Fruit fly (Drosophila melanogaster): ENCODE results near the gene CG11760.

Gene CG11760

dm6 chr3R:8747134-8747870 lies 28.3 kb downstream of the CG11760 start, which contains the start of the genes CG9801 and Nasp (continued):
- TF ChIP-seq CG30403 (GFP tag; optimal IDR thresholded peaks at IDR 0.05) (peak; percentile 31), Bteb2 (GFP tag; optimal IDR thresholded peaks at IDR 0.05) (peak; percentile 36), odd (GFP tag; optimal IDR thresholded peaks at IDR 0.05) (no peak), ab (GFP tag; optimal IDR thresholded peaks at IDR 0.05) (no peak), CG3995 (GFP tag; optimal IDR thresholded peaks at IDR 0.05) (peak; percentile 67), eve (GFP tag; optimal IDR thresholded peaks at IDR 0.05) (peak in 1 of 2 experiments; percentile 26), Jarid2 (GFP tag; optimal IDR thresholded peaks at IDR 0.05) (peak; percentile 81), CG4617 (GFP tag; optimal IDR thresholded peaks at IDR 0.05; ENCODE audit: borderline replicate concordance) (peak; percentile 47), Dref (GFP tag; IDR thresholded peaks at IDR 0.05) (peak; percentile 90), CG10654 (GFP tag; optimal IDR thresholded peaks at IDR 0.05) (no peak), CG8089 (GFP tag; optimal IDR thresholded peaks at IDR 0.05) (no peak), grau (tag; optimal IDR thresholded peaks at IDR 0.05) (peak; percentile 28), inv (GFP tag; IDR thresholded peaks at IDR 0.05; ENCODE audit: partially characterized antibody) (peak; percentile 64), gt (GFP tag; IDR thresholded peaks at IDR 0.05) (no peak), CG17359 (tag; optimal IDR thresholded peaks at IDR 0.05) (peak; percentile 18), CG32532 (GFP tag; IDR thresholded peaks at IDR 0.05) (0 out of 2 replicates have a peak, but pooled peaks have one; percentile 9), Blimp-1 (GFP tag; optimal IDR thresholded peaks at IDR 0.05) (peak; percentile 16), CG14710 (tag; optimal IDR thresholded peaks at IDR 0.05) (peak; percentile 67), CG13775 (GFP tag; optimal IDR thresholded peaks at IDR 0.05) (peak; percentile 31), lola (GFP tag; optimal IDR thresholded peaks at IDR 0.05) (peak in 1 of 3 experiments; percentile 1), CG12219 (GFP tag; optimal IDR thresholded peaks at IDR 0.05) (peak; percentile 32), jumu (GFP tag; optimal IDR thresholded peaks at IDR 0.05) (peak; percentile 46), CG10543 (GFP tag; optimal IDR thresholded peaks at IDR 0.05) (peak; percentile 26), gce (GFP tag; IDR thresholded peaks at IDR 0.05) (0 out of 3 replicates have a peak, but pooled peaks have one; percentile 15), bsh (GFP tag; optimal IDR thresholded peaks at IDR 0.05) (peak in 1 of 2 experiments; percentile 19), Chrac-16 (GFP tag; optimal IDR thresholded peaks at IDR 0.05) (peak; percentile 13), ash1 (GFP tag; optimal IDR thresholded peaks at IDR 0.05) (no peak), CG33213 (GFP tag; optimal IDR thresholded peaks at IDR 0.05) (peak; percentile 81), CG31441 (GFP tag; IDR thresholded peaks at IDR 0.05) (peak; percentile 20; the same call in 1 of the 2 replicates), mirr (GFP tag; optimal IDR thresholded peaks at IDR 0.05) (peak; percentile 30), ssp (GFP tag; IDR thresholded peaks at IDR 0.05) (peak; percentile 45; the same call in 1 of the 2 replicates), Atf6 (GFP tag; IDR thresholded peaks at IDR 0.05) (no peak), ind (GFP tag; optimal IDR thresholded peaks at IDR 0.05) (peak; percentile 19), CG3726 (GFP tag; IDR thresholded peaks at IDR 0.05) (0 out of 3 replicates have a peak, but pooled peaks have one; percentile 9), psq (GFP tag; optimal IDR thresholded peaks at IDR 0.05) (peak; percentile 33), CG11456 (GFP tag; IDR thresholded peaks at IDR 0.05) (0 out of 3 replicates have a peak, but pooled peaks have one; percentile 13), dimm (GFP tag; IDR thresholded peaks at IDR 0.05) (no peak), cwo (GFP tag; optimal IDR thresholded peaks at IDR 0.05) (no peak), Mad (GFP tag; optimal IDR thresholded peaks at IDR 0.05) (peak; percentile 25), CG8924 (tag; optimal IDR thresholded peaks at IDR 0.05) (peak; percentile 37), kay (GFP tag; optimal IDR thresholded peaks at IDR 0.05) (peak; percentile 23), CG18599 (GFP tag; optimal IDR thresholded peaks at IDR 0.05) (peak; percentile 13), E2f1 (GFP tag; IDR thresholded peaks at IDR 0.05) (peak; percentile 42; the same call in 1 of the 2 replicates), Tbp (GFP tag; optimal IDR thresholded peaks at IDR 0.05) (no peak), CG9215 (GFP tag; IDR thresholded peaks at IDR 0.05) (0 out of 2 replicates have a peak, but pooled peaks have one; percentile 12), CG16813 (GFP tag; IDR thresholded peaks at IDR 0.05; ENCODE audit: partially characterized antibody) (peak; percentile 75), CG17612 (GFP tag; IDR thresholded peaks at IDR 0.05) (no peak), org-1 (GFP tag; optimal IDR thresholded peaks at IDR 0.05) (peak; percentile 17)
